Worm (Caenorhabditis elegans) whole organism, mixed stage, embryonic: ENCODE measurements around the gene F01E11.20.

Experiments used
- M03D4.4 ChIP-seq: sonication (generic microtip); optimal IDR thresholded peaks from 2 replicates; lab custom pipeline; 2017; ENCODE audit warnings: mild to moderate bottlenecking, missing genetic modification characterization, missing compliant biosample characterization
- bed-3 ChIP-seq: fragments of 200-800 bp; sonication (Bioruptor generic); optimal IDR thresholded peaks from 3 replicates; lab custom pipeline; 2018; ENCODE audit warnings: mild to moderate bottlenecking, missing genetic modification characterization, moderate library complexity, missing compliant biosample characterization
- blmp-1 ChIP-seq: fragments of 150-350 bp; optimal IDR thresholded peaks from 2 replicates; lab custom pipeline; 2014; ENCODE audit warnings: missing biosample characterization, missing genetic modification characterization
- ceh-39 ChIP-seq: fragments of 150-350 bp; optimal IDR thresholded peaks from 2 replicates; lab custom pipeline; 2014; ENCODE audit warnings: missing biosample characterization, missing genetic modification characterization
- ceh-43 ChIP-seq: fragments of 200-800 bp; sonication (Bioruptor generic); optimal IDR thresholded peaks from 2 replicates; lab custom pipeline; 2018; ENCODE audit warnings: mild to moderate bottlenecking, missing genetic modification characterization, moderate library complexity, missing compliant biosample characterization
- ces-1 ChIP-seq: fragments of 150-350 bp; optimal IDR thresholded peaks from 2 replicates; lab custom pipeline; 2014; ENCODE audit warnings: missing biosample characterization, missing genetic modification reagents, missing genetic modification characterization
- cnd-1 ChIP-seq: fragments of 200-800 bp; sonication (Bioruptor generic); optimal IDR thresholded peaks from 2 replicates; lab custom pipeline; 2018; ENCODE audit warnings: mild to moderate bottlenecking, missing genetic modification characterization, missing compliant biosample characterization
- drap-1 ChIP-seq: fragments of 200-800 bp; sonication (Bioruptor generic); optimal IDR thresholded peaks from 3 replicates; lab custom pipeline; 2018; ENCODE audit warnings: mild to moderate bottlenecking, missing genetic modification characterization, missing compliant biosample characterization
- flh-1 ChIP-seq: fragments of 200-800 bp; sonication (Bioruptor generic); optimal IDR thresholded peaks from 2 replicates; lab custom pipeline; 2018; ENCODE audit warnings: mild to moderate bottlenecking, missing genetic modification characterization, moderate library complexity, missing compliant biosample characterization
- ham-2 ChIP-seq: fragments of 200-800 bp; sonication (Bioruptor generic); optimal IDR thresholded peaks from 2 replicates; lab custom pipeline; 2018; ENCODE audit warnings: mild to moderate bottlenecking, missing genetic modification characterization, missing compliant biosample characterization
- hlh-1 ChIP-seq: fragments of 150-350 bp; optimal IDR thresholded peaks from 2 replicates; lab custom pipeline; 2014; ENCODE audit warnings: missing biosample characterization, missing genetic modification reagents, missing genetic modification characterization
- lin-32 ChIP-seq: fragments of 200-800 bp; sonication (Bioruptor generic); optimal IDR thresholded peaks from 2 replicates; lab custom pipeline; 2018; ENCODE audit warnings: mild to moderate bottlenecking, missing genetic modification characterization, missing compliant biosample characterization
- lsy-2 ChIP-seq: fragments of 150-350 bp; optimal IDR thresholded peaks from 2 replicates; lab custom pipeline; 2014; ENCODE audit warnings: missing biosample characterization, missing genetic modification characterization
- mab-5 ChIP-seq: fragments of 150-350 bp; optimal IDR thresholded peaks from 2 replicates; lab custom pipeline; 2014; ENCODE audit warnings: missing biosample characterization, missing genetic modification characterization
- mep-1 ChIP-seq: fragments of 150-350 bp; optimal IDR thresholded peaks from 2 replicates; lab custom pipeline; 2017; ENCODE audit warnings: missing biosample characterization, missing genetic modification reagents, missing genetic modification characterization, inconsistent platforms
- mls-2 ChIP-seq: sonication (generic microtip); optimal IDR thresholded peaks from 2 replicates; lab custom pipeline; 2016; ENCODE audit warnings: mild to moderate bottlenecking, missing genetic modification characterization, moderate library complexity, missing compliant biosample characterization
- nhr-12 ChIP-seq: fragments of 150-350 bp; optimal IDR thresholded peaks from 2 replicates; lab custom pipeline; 2014; ENCODE audit warnings: missing biosample characterization, missing genetic modification characterization
- nhr-28 ChIP-seq: fragments of 150-350 bp; optimal IDR thresholded peaks from 2 replicates; lab custom pipeline; 2014; ENCODE audit warnings: missing biosample characterization, missing genetic modification characterization
- nhr-76 ChIP-seq: sonication (generic microtip); optimal IDR thresholded peaks from 2 replicates; lab custom pipeline; 2017; ENCODE audit warnings: missing biosample characterization, missing genetic modification characterization
- pha-4 ChIP-seq: fragments of 150-350 bp; optimal IDR thresholded peaks from 2 replicates; lab custom pipeline; 2018; ENCODE audit warnings: missing biosample characterization, missing genetic modification reagents, missing genetic modification characterization
- sem-2 ChIP-seq: fragments of 200-800 bp; sonication (Bioruptor generic); optimal IDR thresholded peaks from 2 replicates; lab custom pipeline; 2018; ENCODE audit warnings: mild to moderate bottlenecking, missing genetic modification characterization, missing compliant biosample characterization
- snpc-4 ChIP-seq: fragments of 150-350 bp; optimal IDR thresholded peaks from 2 replicates; lab custom pipeline; 2014; ENCODE audit warnings: missing biosample characterization, missing genetic modification characterization
- sptf-1 ChIP-seq: sonication (generic microtip); optimal IDR thresholded peaks from 2 replicates; lab custom pipeline; 2017; ENCODE audit warnings: mild to moderate bottlenecking, missing genetic modification characterization, moderate library complexity, missing compliant biosample characterization
- tbx-8 ChIP-seq: fragments of 200-800 bp; sonication (Bioruptor generic); optimal IDR thresholded peaks from 2 replicates; lab custom pipeline; 2018; ENCODE audit warnings: mild to moderate bottlenecking, missing genetic modification characterization, moderate library complexity, missing compliant biosample characterization
- unc-120 ChIP-seq: sonication (generic microtip); optimal IDR thresholded peaks from 2 replicates; lab custom pipeline; 2017; ENCODE audit warnings: missing genetic modification characterization, missing compliant biosample characterization; ENCODE audit not compliant: poor library complexity, severe bottlenecking
- unc-39 ChIP-seq: fragments of 150-350 bp; optimal IDR thresholded peaks from 2 replicates; lab custom pipeline; 2014; ENCODE audit warnings: missing biosample characterization, missing genetic modification characterization
- unc-62 ChIP-seq: fragments of 150-350 bp; optimal IDR thresholded peaks from 2 replicates; lab custom pipeline; 2014; ENCODE audit warnings: missing biosample characterization, missing genetic modification reagents, missing genetic modification characterization
- zip-8 ChIP-seq: fragments of 150-350 bp; optimal IDR thresholded peaks from 2 replicates; lab custom pipeline; 2014; ENCODE audit warnings: missing biosample characterization, missing genetic modification characterization
- ztf-11 ChIP-seq: fragments of 150-350 bp; optimal IDR thresholded peaks from 2 replicates; lab custom pipeline; 2014; ENCODE audit warnings: missing biosample characterization, missing genetic modification characterization

F01E11.20 gene

DNA sequence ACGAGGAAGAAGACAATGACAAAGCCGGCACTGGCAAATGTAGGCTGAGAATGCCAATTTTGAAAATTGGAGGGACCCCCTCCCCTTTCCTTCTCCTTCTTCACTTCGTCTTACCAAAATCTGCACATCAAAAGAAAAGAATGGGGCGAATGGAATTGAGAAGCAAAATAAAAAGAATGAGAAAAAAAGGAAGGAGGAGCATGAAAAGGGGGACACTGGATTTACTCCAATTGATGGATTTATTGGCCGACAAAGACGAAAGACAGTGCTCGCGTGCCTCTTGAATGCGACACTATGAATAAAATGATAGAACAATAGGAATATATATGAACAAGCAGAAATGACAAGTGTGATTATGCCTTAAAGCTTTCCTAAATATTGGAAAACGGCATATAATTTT is 37.4 kb downstream of the F01E11.20 start:
- TF ChIP-seq blmp-1 (no peak), lin-32 (no peak), nhr-12 (tag; lab: Kevin White, UChicago) (no peak), M03D4.4 (tag; lab: Kevin White, UChicago) (no peak), unc-120 (no peak), sptf-1 (tag; lab: Kevin White, UChicago) (no peak), nhr-76 (tag; lab: Kevin White, UChicago) (no peak), ham-2 (GFP tag; lab: Kevin White, UChicago) (no peak), bed-3 (GFP tag; lab: Kevin White, UChicago) (no peak), ces-1 (GFP tag; lab: Kevin White, UChicago) (no peak), unc-62 (no peak), ztf-11 (tag; lab: Kevin White, UChicago) (no peak), snpc-4 (tag; lab: Kevin White, UChicago) (no peak), ceh-43 (no peak), ceh-39 (tag; lab: Kevin White, UChicago) (no peak)

DNA sequence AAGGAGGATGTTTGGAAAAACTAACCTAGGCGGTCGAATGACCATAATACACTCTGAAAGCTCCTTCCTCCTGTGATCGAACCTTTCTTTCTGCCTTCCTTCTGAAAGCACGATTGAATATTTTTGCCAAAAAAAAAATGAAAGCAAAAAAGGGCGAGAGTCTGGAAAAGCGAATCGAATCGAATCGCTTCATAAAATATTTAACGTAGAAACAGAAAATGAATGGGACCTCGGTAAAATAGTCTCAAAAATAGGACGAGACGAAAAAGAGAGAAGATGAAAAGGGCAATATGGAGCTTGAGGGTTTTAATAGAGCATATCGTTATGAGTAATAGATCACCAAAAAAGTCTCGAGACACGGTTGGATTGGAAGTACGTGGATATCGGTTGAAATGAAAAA is 40.0 kb downstream of the F01E11.20 start, which contains the start of gene inx-1:
TSS of gene inx-1 (minus strand) at position 101 of the 400 bp plus-strand sequence.
- TF ChIP-seq snpc-4 (tag; lab: Kevin White, UChicago), result no peak
- TF ChIP-seq ceh-43, result no peak
- no peak for TF ChIP-seq ceh-39 (tag; lab: Kevin White, UChicago)
- TF ChIP-seq zip-8 (tag; lab: Kevin White, UChicago), result no peak
- TF ChIP-seq mep-1 (tag; lab: Kevin White, UChicago), result no peak
- no peak for TF ChIP-seq sem-2 (GFP tag; lab: Kevin White, UChicago)
- no peak for TF ChIP-seq nhr-28 (tag; lab: Kevin White, UChicago)
- TF ChIP-seq flh-1 (GFP tag; lab: Kevin White, UChicago), result no peak
- TF ChIP-seq cnd-1, result no peak
- no peak for TF ChIP-seq lsy-2 (tag; lab: Kevin White, UChicago)
- TF ChIP-seq blmp-1, result no peak
- no peak for TF ChIP-seq ztf-11 (tag; lab: Kevin White, UChicago)
- no peak for TF ChIP-seq ces-1 (GFP tag; lab: Kevin White, UChicago)
- TF ChIP-seq tbx-8, result no peak
- no peak for TF ChIP-seq lin-32
- TF ChIP-seq M03D4.4 (tag; lab: Kevin White, UChicago), result no peak
- TF ChIP-seq hlh-1 (tag; lab: Kevin White, UChicago), result no peak
- TF ChIP-seq nhr-76 (tag; lab: Kevin White, UChicago), result no peak

ce11 chrX:6953339-6953738 is 43.0 kb downstream of the F01E11.20 start:
- no peak for TF ChIP-seq bed-3 (GFP tag; lab: Kevin White, UChicago)
- peak; percentile 50 for TF ChIP-seq mls-2 (tag; lab: Kevin White, UChicago)
- TF ChIP-seq ces-1 (GFP tag; lab: Kevin White, UChicago), result peak; percentile 67
- TF ChIP-seq sptf-1 (tag; lab: Kevin White, UChicago), result peak; percentile 19

ce11 chrX:6946789-6947188 is 49.6 kb downstream of the F01E11.20 start:
- TF ChIP-seq cnd-1 (no peak), drap-1 (GFP tag; lab: Kevin White, UChicago) (no peak), mab-5 (no peak), unc-39 (tag; lab: Kevin White, UChicago) (no peak), ham-2 (GFP tag; lab: Kevin White, UChicago) (no peak), pha-4 (tag; lab: Kevin White, UChicago) (no peak), unc-120 (no peak)
